Worm (Caenorhabditis elegans) whole organism, young adult: Measurements from ENCODE around the gene taf-10.

Source experiments
- B0336.3 ChIP-seq: fragments of 200-800 bp; sonication (Bioruptor generic); IDR thresholded peaks from 2 replicates; pipeline ENCODE4 v1.3.6; 2022; ENCODE audit warnings: missing genetic modification characterization, missing compliant biosample characterization
- C06A6.2 ChIP-seq: fragments of 200-800 bp; sonication (Bioruptor generic); conservative IDR thresholded peaks from 2 replicates; pipeline ENCODE4 v1.3.6; 2022; ENCODE audit warnings: missing genetic modification characterization, missing compliant biosample characterization
- C17E4.6 ChIP-seq: fragments of 200-800 bp; sonication (Bioruptor generic); IDR thresholded peaks from 2 replicates; pipeline ENCODE4 v1.3.6; 2022; ENCODE audit warnings: missing genetic modification reagents, missing genetic modification characterization, missing compliant biosample characterization
- F10E7.11 ChIP-seq: sonication (generic microtip); optimal IDR thresholded peaks from 2 replicates; lab custom pipeline; 2017; ENCODE audit warnings: mild to moderate bottlenecking, missing genetic modification characterization, moderate library complexity, missing compliant biosample characterization
- F37B4.10 ChIP-seq: fragments of 200-800 bp; sonication (Bioruptor generic); IDR thresholded peaks from 2 replicates; pipeline ENCODE4 v1.3.6; 2022; ENCODE audit warnings: missing genetic modification characterization, missing compliant biosample characterization
- F57C9.4 ChIP-seq: sonication (generic microtip); optimal IDR thresholded peaks from 2 replicates; lab custom pipeline; 2017; ENCODE audit warnings: mild to moderate bottlenecking, missing genetic modification characterization, missing compliant biosample characterization
- T07F8.4 ChIP-seq: sonication (generic microtip); optimal IDR thresholded peaks from 2 replicates; lab custom pipeline; 2016; ENCODE audit warnings: mild to moderate bottlenecking, missing genetic modification characterization, moderate library complexity, missing compliant biosample characterization
- akir-1 ChIP-seq: fragments of 200-800 bp; sonication (Bioruptor generic); optimal IDR thresholded peaks from 2 replicates; lab custom pipeline; 2018; ENCODE audit warnings: mild to moderate bottlenecking, missing genetic modification characterization, moderate library complexity, missing compliant biosample characterization
- aptf-2 ChIP-seq: fragments of 200-800 bp; sonication (Bioruptor generic); conservative IDR thresholded peaks from 2 replicates; pipeline ENCODE4 v1.3.6; 2022; ENCODE audit warnings: missing genetic modification reagents, missing genetic modification characterization, missing compliant biosample characterization
- bed-2 ChIP-seq: fragments of 200-800 bp; sonication (Bioruptor generic); IDR thresholded peaks from 2 replicates; pipeline ENCODE4 v1.3.6; 2022; ENCODE audit warnings: missing genetic modification reagents, missing genetic modification characterization, missing compliant biosample characterization
- ceh-79 ChIP-seq: sonication (generic microtip); optimal IDR thresholded peaks from 2 replicates; lab custom pipeline; 2017; ENCODE audit warnings: mild to moderate bottlenecking, missing genetic modification characterization, missing compliant biosample characterization
- ceh-91 ChIP-seq: fragments of 200-800 bp; sonication (Bioruptor generic); IDR thresholded peaks from 2 replicates; pipeline ENCODE4 v1.3.6; 2022; ENCODE audit warnings: missing genetic modification reagents, missing genetic modification characterization, missing compliant biosample characterization
- dpff-1 ChIP-seq: sonication (generic microtip); optimal IDR thresholded peaks from 2 replicates; lab custom pipeline; 2017; ENCODE audit warnings: mild to moderate bottlenecking, missing genetic modification characterization, missing compliant biosample characterization
- efl-1 ChIP-seq: fragments of 150-350 bp; optimal IDR thresholded peaks from 2 replicates; lab custom pipeline; 2014; ENCODE audit warnings: missing biosample characterization, missing genetic modification reagents, missing genetic modification characterization
- egl-18 ChIP-seq: fragments of 200-800 bp; sonication (Bioruptor generic); IDR thresholded peaks from 2 replicates; pipeline ENCODE4 v1.3.6; 2022; ENCODE audit warnings: missing genetic modification reagents, missing genetic modification characterization, missing compliant biosample characterization
- egl-44 ChIP-seq: fragments of 200-800 bp; sonication (Bioruptor generic); IDR thresholded peaks from 2 replicates; pipeline ENCODE4 v1.3.6; 2022; ENCODE audit warnings: missing genetic modification reagents, missing genetic modification characterization, missing compliant biosample characterization
- ekl-4 ChIP-seq: fragments of 200-800 bp; sonication (Bioruptor generic); IDR thresholded peaks from 2 replicates; pipeline ENCODE4 v1.3.6; 2022; ENCODE audit warnings: missing genetic modification reagents, missing genetic modification characterization, missing compliant biosample characterization
- hmg-1.2 ChIP-seq: fragments of 200-800 bp; sonication (Bioruptor generic); IDR thresholded peaks from 2 replicates; pipeline ENCODE4 v1.3.6; 2022; ENCODE audit warnings: missing genetic modification reagents, missing genetic modification characterization, missing compliant biosample characterization
- hmg-20 ChIP-seq: fragments of 200-800 bp; sonication (Bioruptor generic); IDR thresholded peaks from 2 replicates; pipeline ENCODE4 v1.3.6; 2022; ENCODE audit warnings: missing genetic modification reagents, missing genetic modification characterization, missing compliant biosample characterization
- hrde-1 ChIP-seq: sonication (generic microtip); optimal IDR thresholded peaks from 2 replicates; lab custom pipeline; 2016; ENCODE audit warnings: missing genetic modification characterization, mild to moderate bottlenecking, missing compliant biosample characterization, moderate library complexity, missing genotype, missing genetic modification reagents, borderline replicate concordance
- let-526 ChIP-seq: fragments of 200-800 bp; sonication (Bioruptor generic); IDR thresholded peaks from 2 replicates; pipeline ENCODE4 v1.3.6; 2022; ENCODE audit warnings: missing genetic modification reagents, missing genetic modification characterization, missing compliant biosample characterization
- lin-26 ChIP-seq: fragments of 200-800 bp; sonication (Bioruptor generic); IDR thresholded peaks from 2 replicates; pipeline ENCODE4 v1.3.6; 2022; ENCODE audit warnings: missing genetic modification reagents, missing genetic modification characterization, missing compliant biosample characterization
- madf-10 ChIP-seq: sonication (generic microtip); optimal IDR thresholded peaks from 2 replicates; lab custom pipeline; 2016; ENCODE audit warnings: mild to moderate bottlenecking, missing genetic modification characterization, missing compliant biosample characterization
- madf-3 ChIP-seq: fragments of 200-800 bp; sonication (Bioruptor generic); IDR thresholded peaks from 2 replicates; pipeline ENCODE4 v1.3.6; 2022; ENCODE audit warnings: missing genetic modification reagents, missing genetic modification characterization, missing compliant biosample characterization
- madf-6 ChIP-seq: fragments of 200-800 bp; sonication (Bioruptor generic); IDR thresholded peaks from 2 replicates; pipeline ENCODE4 v1.3.6; 2022; ENCODE audit warnings: missing genetic modification reagents, missing genetic modification characterization, missing compliant biosample characterization
- mel-28 ChIP-seq: sonication (generic microtip); optimal IDR thresholded peaks from 2 replicates; lab custom pipeline; 2016; ENCODE audit warnings: borderline replicate concordance, mild to moderate bottlenecking, missing genetic modification characterization, missing compliant biosample characterization
- mxl-1 ChIP-seq: sonication (generic microtip); optimal IDR thresholded peaks from 2 replicates; lab custom pipeline; 2016; ENCODE audit warnings: missing genetic modification characterization, missing compliant biosample characterization
- nfya-2 ChIP-seq: fragments of 200-800 bp; sonication (Bioruptor generic); IDR thresholded peaks from 2 replicates; pipeline ENCODE4 v1.3.6; 2022; ENCODE audit warnings: missing genetic modification reagents, missing genetic modification characterization, missing compliant biosample characterization
- nfyb-1 ChIP-seq: fragments of 200-800 bp; sonication (Bioruptor generic); IDR thresholded peaks from 2 replicates; pipeline ENCODE4 v1.3.6; 2022; ENCODE audit warnings: missing genetic modification reagents, missing genetic modification characterization, missing compliant biosample characterization
- nhr-120 ChIP-seq: fragments of 200-800 bp; sonication (Bioruptor generic); IDR thresholded peaks from 2 replicates; pipeline ENCODE4 v1.3.6; 2022; ENCODE audit warnings: missing genetic modification characterization, missing compliant biosample characterization
- nhr-80 ChIP-seq: sonication (generic microtip); optimal IDR thresholded peaks from 2 replicates; lab custom pipeline; 2016; ENCODE audit warnings: missing genetic modification characterization, missing compliant biosample characterization
- rec-8 ChIP-seq, 2 experiments: sonication (generic microtip); optimal IDR thresholded peaks; 2 replicates each; lab custom pipeline; 2016; ENCODE audit warnings: mild to moderate bottlenecking in 2 of 2, missing genetic modification characterization in 2 of 2, missing genetic modification reagents in 2 of 2, missing genotype in 2 of 2, missing biosample characterization in 1 of 2, missing compliant biosample characterization in 1 of 2, moderate library complexity in 1 of 2
- sptf-2 ChIP-seq: fragments of 200-800 bp; sonication (Bioruptor generic); optimal IDR thresholded peaks from 2 replicates; lab custom pipeline; 2018; ENCODE audit warnings: mild to moderate bottlenecking, missing genetic modification characterization, missing compliant biosample characterization
- tlf-1 ChIP-seq: fragments of 200-800 bp; sonication (Bioruptor generic); optimal IDR thresholded peaks from 2 replicates; lab custom pipeline; 2018; ENCODE audit warnings: mild to moderate bottlenecking, missing genetic modification characterization, missing compliant biosample characterization
- ztf-18 ChIP-seq: sonication (generic microtip); optimal IDR thresholded peaks from 2 replicates; lab custom pipeline; 2016; ENCODE audit warnings: missing genotype, mild to moderate bottlenecking, missing genetic modification characterization, missing compliant biosample characterization

Gene taf-10

ce11 chrV:4676812-4677211 lies 10.1 kb upstream of the taf-10 start:
- TF ChIP-seq efl-1 (GFP tag; lab: Kevin White, UChicago) (no peak), F10E7.11 (tag; lab: Kevin White, UChicago) (no peak), nhr-80 (tag; lab: Kevin White, UChicago) (no peak), hmg-1.2 (GFP tag; lab: Robert Waterston, UW) (no peak), madf-10 (tag; lab: Kevin White, UChicago) (no peak), ceh-91 (no peak), aptf-2 (GFP tag; lab: Robert Waterston, UW) (no peak), hrde-1 (tag; lab: Kevin White, UChicago) (no peak), dpff-1 (no peak), madf-3 (GFP tag; lab: Robert Waterston, UW) (no peak), nfya-2 (GFP tag; lab: Robert Waterston, UW) (no peak), T07F8.4 (no peak), madf-6 (no peak), sptf-2 (GFP tag; lab: Kevin White, UChicago) (no peak), F57C9.4 (tag; lab: Kevin White, UChicago) (no peak), ekl-4 (GFP tag; lab: Robert Waterston, UW) (no peak), mxl-1 (tag; lab: Kevin White, UChicago) (no peak), ztf-18 (tag; lab: Kevin White, UChicago) (no peak), tlf-1 (GFP tag; lab: Kevin White, UChicago) (no peak)
- TF ChIP-seq, all 124 proteins: peak for 0

DNA sequence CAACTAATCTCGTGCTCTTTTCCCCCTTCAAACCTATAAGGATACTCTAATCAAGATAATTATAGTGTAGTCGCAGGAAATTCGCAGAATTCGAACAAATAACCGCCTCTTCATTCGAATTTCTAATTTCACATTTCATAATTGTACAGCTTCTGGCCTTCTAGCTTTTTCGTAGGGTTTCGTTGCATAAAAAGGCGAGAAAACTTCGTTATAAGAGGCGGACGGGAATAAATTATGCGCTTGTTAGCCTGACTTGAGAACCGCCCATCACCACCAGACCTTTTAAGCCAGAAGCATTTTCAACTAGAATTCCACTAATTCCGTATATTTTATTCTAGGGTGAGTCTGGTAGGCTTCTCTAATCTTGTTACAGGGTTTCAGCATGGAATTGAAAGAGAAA lies 5.2 kb upstream of the taf-10 start, which contains the start of gene K03B4.4:
Gene K03B4.4, plus strand, starts transcription at position 301 of the 400 bp plus-strand sequence.
- TF ChIP-seq ceh-79 (tag; lab: Kevin White, UChicago) = no peak
- TF ChIP-seq hmg-1.2 (GFP tag; lab: Robert Waterston, UW) = no peak
- TF ChIP-seq mel-28 (tag; lab: Kevin White, UChicago) = no peak
- TF ChIP-seq bed-2 = no peak

DNA sequence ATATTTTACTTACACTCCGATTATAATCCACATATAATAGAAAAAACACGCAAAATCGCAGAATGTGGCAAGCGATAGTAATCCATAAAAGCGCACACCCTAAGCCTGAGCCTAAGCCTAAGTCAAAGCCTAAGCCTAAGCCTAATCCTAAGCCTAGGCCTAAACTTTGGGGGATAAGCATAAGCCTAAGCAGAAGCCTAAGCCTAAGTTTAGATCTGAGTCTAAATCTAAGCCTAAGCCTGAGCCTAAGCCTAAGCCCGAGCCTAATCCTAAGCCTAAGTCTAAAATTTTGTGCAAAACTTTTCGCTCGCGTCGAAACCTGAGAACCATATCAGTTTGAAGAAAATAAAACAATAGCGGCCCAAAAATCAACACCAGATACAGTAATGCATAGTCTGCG lies 2.8 kb upstream of the taf-10 start:
- no peak for TF ChIP-seq lin-26 (GFP tag; lab: Robert Waterston, UW)
- no peak for TF ChIP-seq B0336.3
- TF ChIP-seq sptf-2 (GFP tag; lab: Kevin White, UChicago) = no peak
- no peak for TF ChIP-seq akir-1
- no peak for TF ChIP-seq nfyb-1 (GFP tag; lab: Robert Waterston, UW)
- TF ChIP-seq nhr-120 (GFP tag; lab: Robert Waterston, UW) = no peak
- no peak for TF ChIP-seq hrde-1 (tag; lab: Kevin White, UChicago)
- TF ChIP-seq rec-8 (tag; optimal IDR thresholded peaks at IDR 0.05; lab: Kevin White, UChicago) = no peak
- no peak for TF ChIP-seq hmg-20
- no peak for TF ChIP-seq F37B4.10 (GFP tag; lab: Robert Waterston, UW)
- TF ChIP-seq C17E4.6 (GFP tag; lab: Robert Waterston, UW) = no peak
- TF ChIP-seq let-526 (GFP tag; lab: Robert Waterston, UW) = no peak
- no peak for TF ChIP-seq egl-44 (GFP tag; lab: Robert Waterston, UW)
- TF ChIP-seq C06A6.2 (GFP tag; lab: Robert Waterston, UW) = no peak
- TF ChIP-seq egl-18 (GFP tag; lab: Robert Waterston, UW) = no peak
- no peak for TF ChIP-seq T07F8.4
- TF ChIP-seq, all 124 proteins: peak for 0
